Fruit fly (Drosophila melanogaster): ENCODE data around the gene CG5382.

DNA sequence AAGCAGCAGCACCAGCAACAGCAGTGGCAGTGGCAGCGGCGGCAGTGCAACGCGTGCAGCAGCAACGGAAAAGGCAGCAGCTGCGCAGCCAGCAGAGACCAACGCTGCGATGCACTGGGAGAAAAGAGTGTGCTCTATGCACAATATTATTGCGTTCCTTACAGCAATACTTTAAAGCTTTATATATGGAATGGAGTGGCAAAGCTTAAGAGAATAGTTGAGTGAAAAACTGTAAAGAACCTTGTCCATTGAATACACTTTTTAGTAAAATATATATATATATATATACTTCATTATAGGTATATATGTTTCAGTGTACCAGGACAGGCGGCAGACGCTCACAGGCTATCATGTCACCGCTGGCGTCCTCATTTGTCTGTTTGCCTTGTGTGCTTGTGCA is 41.0 kb downstream of the CG5382 start:
- TF ChIP-seq Dll (optimal IDR thresholded peaks at IDR 0.05): no peak
- TF ChIP-seq psq (optimal IDR thresholded peaks at IDR 0.05): no peak
- no peak for TF ChIP-seq pan (optimal IDR thresholded peaks at IDR 0.05)
